Worm (Caenorhabditis elegans): ENCODE measurements around the gene elt-6.

- TF ChIP-seq klf-2 (GFP tag; conservative IDR thresholded peaks at IDR 0.05) (no peak), med-1 (GFP tag; optimal IDR thresholded peaks at IDR 0.05; ENCODE audit: insufficient read depth) (no peak), ref-1 (GFP tag; conservative IDR thresholded peaks at IDR 0.05) (no peak), flt-1 (GFP tag; IDR thresholded peaks at IDR 0.05) (no peak)
These were observed 38.6 kb downstream of the elt-6 start, which contains the start of gene F52C12.6 for ce11 chrIV:1956411-1956810.

Measured in whole organism, midembryonic.